Fruit fly (Drosophila melanogaster): ENCODE measurements around the gene CG4617.

Gene CG4617

dm6 chrX:7065835-7066234 lies 38.5 kb downstream of the CG4617 start, which contains the start of gene CG12541 (continued):
- TF ChIP-seq amos (GFP tag; IDR thresholded peaks at IDR 0.05; ENCODE audit: partially characterized antibody) (peak; percentile 7; the same call in 1 of the 2 replicates), CG13123 (GFP tag; optimal IDR thresholded peaks at IDR 0.05) (no peak), unpg (GFP tag; optimal IDR thresholded peaks at IDR 0.05) (no peak), Scr (GFP tag; IDR thresholded peaks at IDR 0.05; ENCODE audit: partially characterized antibody) (no peak), Optix (GFP tag; IDR thresholded peaks at IDR 0.05) (no peak), HmgD (GFP tag; optimal IDR thresholded peaks at IDR 0.05) (no peak), oc (tag; optimal IDR thresholded peaks at IDR 0.05) (no peak), Atf-2 (GFP tag; optimal IDR thresholded peaks at IDR 0.05) (no peak), ranshi (GFP tag; IDR thresholded peaks at IDR 0.05) (no peak), CG6175 (GFP tag; IDR thresholded peaks at IDR 0.05) (no peak), CG14667 (GFP tag; IDR thresholded peaks at IDR 0.05) (no peak), run (tag; optimal IDR thresholded peaks at IDR 0.05) (no peak), CG12391 (tag; optimal IDR thresholded peaks at IDR 0.05) (no peak), pnt (GFP tag; optimal IDR thresholded peaks at IDR 0.05) (no peak), CG5245 (GFP tag; optimal IDR thresholded peaks at IDR 0.05) (no peak), CG5953 (GFP tag; IDR thresholded peaks at IDR 0.05) (no peak)

dm6 chrX:7063563-7063962 lies 40.7 kb downstream of the CG4617 start:
- TF ChIP-seq Hand (GFP tag; optimal IDR thresholded peaks at IDR 0.05) (peak; percentile 3), lilli (GFP tag; optimal IDR thresholded peaks at IDR 0.05) (no peak), dmrt99B (tag; optimal IDR thresholded peaks at IDR 0.05) (peak; percentile 16), CG8290 (GFP tag; optimal IDR thresholded peaks at IDR 0.05) (no peak), CG8290 (tag; optimal IDR thresholded peaks at IDR 0.05) (peak in 1 of 2 experiments; percentile 32), CG2120 (GFP tag; optimal IDR thresholded peaks at IDR 0.05) (peak; percentile 4), Ptx1 (GFP tag; IDR thresholded peaks at IDR 0.05) (0 out of 2 replicates have a peak, but pooled peaks have one; percentile 7), CG1603 (tag; optimal IDR thresholded peaks at IDR 0.05) (peak; percentile 18), lmd (GFP tag; IDR thresholded peaks at IDR 0.05) (peak; percentile 32; the same call in 1 of the 2 replicates), Ets65A (GFP tag) (peak; percentile 80), BEAF-32 (GFP tag; optimal IDR thresholded peaks at IDR 0.05) (no peak), CG2678 (tag; optimal IDR thresholded peaks at IDR 0.05) (peak; percentile 8), CG12769 (tag; optimal IDR thresholded peaks at IDR 0.05) (peak; percentile 1), Med (GFP tag) (peak; percentile 67), chn (GFP tag; optimal IDR thresholded peaks at IDR 0.05) (no peak), Fer1 (GFP tag; optimal IDR thresholded peaks at IDR 0.05) (no peak), otp (GFP tag; IDR thresholded peaks at IDR 0.05) (no peak), CG11504 (tag; optimal IDR thresholded peaks at IDR 0.05) (peak; percentile 15), gem (tag; optimal IDR thresholded peaks at IDR 0.05) (peak; percentile 18), CG18599 (GFP tag; optimal IDR thresholded peaks at IDR 0.05) (peak; percentile 18), CG15601 (tag; optimal IDR thresholded peaks at IDR 0.05) (no peak), lab (GFP tag; optimal IDR thresholded peaks at IDR 0.05) (peak; percentile 26), row (GFP tag; IDR thresholded peaks at IDR 0.05) (peak; percentile 26; the same call in 1 of the 3 replicates)

- TF ChIP-seq nerfin-1 (tag; optimal IDR thresholded peaks at IDR 0.05) (no peak), Abd-B (GFP tag; optimal IDR thresholded peaks at IDR 0.05) (no peak), psq (GFP tag; optimal IDR thresholded peaks at IDR 0.05) (no peak), zen (tag; optimal IDR thresholded peaks at IDR 0.05) (peak; percentile 96), jing (GFP tag; optimal IDR thresholded peaks at IDR 0.05) (no peak), CG15479 (GFP tag; optimal IDR thresholded peaks at IDR 0.05) (peak; percentile 61), tll (GFP tag; optimal IDR thresholded peaks at IDR 0.05) (peak in 1 of 2 experiments; percentile 77)
These were observed 45.3 kb downstream of the CG4617 start for dm6 chrX:7058973-7059372.

All from whole organism, embryonic.